Fruit fly (Drosophila melanogaster) whole organism, embryonic: Measurements from ENCODE around the gene Mst98Ca.
A peak's percentile ranks its signal among the peaks of the same experiment; 100 is the strongest.

Experiments
- Ada2b ChIP-seq: fragments of 200-800 bp; sonication (Bioruptor generic); IDR thresholded peaks from 2 replicates; pipeline ENCODE4 v1.3.6; 2022; ENCODE audit warnings: missing biosample characterization, missing genetic modification characterization
- Atf-2 ChIP-seq: fragments of 200-800 bp; sonication (Bioruptor generic); optimal IDR thresholded peaks from 2 replicates; lab custom pipeline; 2016; ENCODE audit warnings: missing biosample characterization, missing genetic modification characterization
- Atf3 ChIP-seq: fragments of 200-800 bp; sonication (Bioruptor generic); optimal IDR thresholded peaks from 3 replicates; lab custom pipeline; 2016; ENCODE audit warnings: missing biosample characterization, missing genetic modification characterization
- Bdp1 ChIP-seq: fragments of 200-800 bp; sonication (Bioruptor generic); optimal IDR thresholded peaks from 3 replicates; lab custom pipeline; 2016; ENCODE audit warnings: missing biosample characterization, missing genetic modification characterization
- Bgb ChIP-seq: fragments of 200-800 bp; sonication (Bioruptor generic); IDR thresholded peaks from 2 replicates; pipeline ENCODE4 v1.3.6; 2022; ENCODE audit warnings: missing biosample characterization, missing genetic modification characterization; ENCODE audit not compliant: partially characterized antibody
- C15 ChIP-seq: fragments of 200-800 bp; sonication (Bioruptor generic); IDR thresholded peaks from 3 replicates; pipeline ENCODE4 v1.3.6; 2022; ENCODE audit warnings: missing biosample characterization, missing genetic modification characterization
- CG10654 ChIP-seq: fragments of 200-800 bp; sonication (Bioruptor generic); optimal IDR thresholded peaks from 2 replicates; lab custom pipeline; 2016; ENCODE audit warnings: missing biosample characterization, missing genetic modification characterization
- CG11093 ChIP-seq: fragments of 200-800 bp; sonication (Bioruptor generic); IDR thresholded peaks from 3 replicates; pipeline ENCODE4 v1.3.6; 2022; ENCODE audit warnings: missing biosample characterization, missing genetic modification characterization
- CG12391 ChIP-seq: fragments of 200-800 bp; sonication (Bioruptor generic); optimal IDR thresholded peaks from 3 replicates; lab custom pipeline; 2018; ENCODE audit warnings: missing biosample characterization, mild to moderate bottlenecking, missing genetic modification characterization, moderate library complexity
- CG12769 ChIP-seq: fragments of 200-800 bp; sonication (Bioruptor generic); optimal IDR thresholded peaks from 2 replicates; lab custom pipeline; 2019; ENCODE audit warnings: missing biosample characterization, mild to moderate bottlenecking, missing genetic modification characterization, moderate library complexity
- CG14965 ChIP-seq: fragments of 200-800 bp; sonication (Bioruptor generic); optimal IDR thresholded peaks from 2 replicates; lab custom pipeline; 2016; ENCODE audit warnings: missing biosample characterization, missing genetic modification characterization, borderline replicate concordance
- CG16779 ChIP-seq: fragments of 200-800 bp; sonication (Bioruptor generic); IDR thresholded peaks from 2 replicates; pipeline ENCODE4 v1.3.6; 2022; ENCODE audit warnings: missing biosample characterization, missing genetic modification characterization
- CG17568 ChIP-seq: fragments of 200-800 bp; sonication (Bioruptor generic); optimal IDR thresholded peaks from 2 replicates; lab custom pipeline; 2018; ENCODE audit warnings: missing biosample characterization, mild to moderate bottlenecking, missing genetic modification characterization, moderate library complexity
- CG2202 ChIP-seq: fragments of 200-800 bp; sonication (Bioruptor generic); optimal IDR thresholded peaks from 2 replicates; lab custom pipeline; 2018; ENCODE audit warnings: missing biosample characterization, mild to moderate bottlenecking, missing genetic modification characterization
- CG3163 ChIP-seq: fragments of 200-800 bp; sonication (Bioruptor generic); optimal IDR thresholded peaks from 3 replicates; lab custom pipeline; 2016; ENCODE audit warnings: missing biosample characterization, missing genetic modification characterization
- CG4707 ChIP-seq: fragments of 200-800 bp; sonication (Bioruptor generic); optimal IDR thresholded peaks from 2 replicates; lab custom pipeline; 2018; ENCODE audit warnings: missing biosample characterization, mild to moderate bottlenecking, missing genetic modification characterization, moderate library complexity
- CG4820 ChIP-seq: fragments of 200-800 bp; sonication (Bioruptor generic); optimal IDR thresholded peaks from 3 replicates; lab custom pipeline; 2016; ENCODE audit warnings: missing biosample characterization, missing genetic modification characterization
- CG5953 ChIP-seq: fragments of 200-800 bp; sonication (Bioruptor generic); IDR thresholded peaks from 2 replicates; pipeline ENCODE4 v1.3.6; 2022; ENCODE audit warnings: missing biosample characterization, missing genetic modification characterization
- CG6654 ChIP-seq: fragments of 200-800 bp; sonication (Bioruptor generic); optimal IDR thresholded peaks from 2 replicates; lab custom pipeline; 2017; ENCODE audit warnings: missing biosample characterization, mild to moderate bottlenecking, missing genetic modification characterization
- CG6813 ChIP-seq: fragments of 200-800 bp; sonication (Bioruptor generic); optimal IDR thresholded peaks from 2 replicates; lab custom pipeline; 2017; ENCODE audit warnings: missing biosample characterization, missing genetic modification characterization, mild to moderate bottlenecking, moderate library complexity, missing genetic modification reagents
- CG7357 ChIP-seq: fragments of 200-800 bp; sonication (Bioruptor generic); IDR thresholded peaks from 3 replicates; pipeline ENCODE4 v1.3.6; 2022; ENCODE audit warnings: missing biosample characterization, missing genetic modification characterization
- CG7786 ChIP-seq: fragments of 200-800 bp; sonication (Bioruptor generic); optimal IDR thresholded peaks from 2 replicates; lab custom pipeline; 2016; ENCODE audit warnings: missing biosample characterization, missing genetic modification characterization
- CG8765 ChIP-seq: fragments of 200-800 bp; sonication (Bioruptor generic); IDR thresholded peaks from 2 replicates; pipeline ENCODE4 v1.3.6; 2022; ENCODE audit warnings: missing biosample characterization, missing genetic modification characterization
- CG9876 ChIP-seq: fragments of 200-800 bp; sonication (Bioruptor generic); optimal IDR thresholded peaks from 2 replicates; lab custom pipeline; 2016; ENCODE audit warnings: missing biosample characterization, missing genetic modification characterization
- Dp ChIP-seq: fragments of 200-800 bp; sonication (Bioruptor generic); optimal IDR thresholded peaks from 2 replicates; lab custom pipeline; 2018; ENCODE audit warnings: missing biosample characterization, mild to moderate bottlenecking, missing genetic modification characterization, moderate library complexity
- E2f2 ChIP-seq: fragments of 200-800 bp; sonication (Bioruptor generic); IDR thresholded peaks from 2 replicates; pipeline ENCODE4 v1.3.6; 2022; ENCODE audit warnings: missing biosample characterization, missing genetic modification characterization
- Gsc ChIP-seq: fragments of 200-800 bp; sonication (Bioruptor generic); IDR thresholded peaks from 2 replicates; pipeline ENCODE4 v1.3.6; 2022; ENCODE audit warnings: missing biosample characterization, missing genetic modification characterization
- Jarid2 ChIP-seq: fragments of 200-800 bp; sonication (Bioruptor generic); optimal IDR thresholded peaks from 3 replicates; lab custom pipeline; 2017; ENCODE audit warnings: mild to moderate bottlenecking, missing biosample characterization, missing genetic modification reagents, missing genetic modification characterization
- Myb ChIP-seq: fragments of 200-800 bp; sonication (Bioruptor generic); optimal IDR thresholded peaks from 2 replicates; lab custom pipeline; 2016; ENCODE audit warnings: missing biosample characterization, missing genetic modification characterization
- NC2α ChIP-seq: fragments of 200-800 bp; sonication (Bioruptor generic); optimal IDR thresholded peaks from 2 replicates; lab custom pipeline; 2016; ENCODE audit warnings: missing biosample characterization, missing genetic modification characterization
- NFAT ChIP-seq: fragments of 200-800 bp; sonication (Bioruptor generic); IDR thresholded peaks from 2 replicates; pipeline ENCODE4 v1.3.6; 2022; ENCODE audit warnings: missing biosample characterization, missing genetic modification characterization
- Nf-YA ChIP-seq: fragments of 200-800 bp; sonication (Bioruptor generic); IDR thresholded peaks from 2 replicates; pipeline ENCODE4 v1.3.6; 2022; ENCODE audit warnings: missing biosample characterization, missing genetic modification characterization
- NfI ChIP-seq: fragments of 200-800 bp; sonication (Bioruptor generic); optimal IDR thresholded peaks from 3 replicates; lab custom pipeline; 2018; ENCODE audit warnings: missing biosample characterization, mild to moderate bottlenecking, missing genetic modification characterization, moderate library complexity
- Sox100B ChIP-seq: fragments of 200-800 bp; sonication (Bioruptor generic); optimal IDR thresholded peaks from 3 replicates; lab custom pipeline; 2018; ENCODE audit warnings: missing biosample characterization, mild to moderate bottlenecking, missing genetic modification characterization
- Stat92E ChIP-seq, 3 experiments: fragments of >200 bp in 2 of 3; fragments of 200-800 bp in 1 of 3; sonication (Bioruptor generic) in 1 of 3; optimal IDR thresholded peaks; 2 replicates each; lab custom pipeline; 2017 to 2019; ENCODE audit warnings: missing biosample characterization in 3 of 3, missing genetic modification characterization in 3 of 3, mild to moderate bottlenecking in 1 of 3, moderate library complexity in 1 of 3
- ara ChIP-seq: fragments of 200-800 bp; sonication (Bioruptor generic); IDR thresholded peaks from 2 replicates; pipeline ENCODE4 v1.3.6; 2022; ENCODE audit warnings: missing biosample characterization, missing genetic modification characterization
- da ChIP-seq: fragments of 200-800 bp; sonication (Bioruptor generic); optimal IDR thresholded peaks from 2 replicates; lab custom pipeline; 2016; ENCODE audit warnings: missing biosample characterization, missing genetic modification characterization
- dan ChIP-seq: fragments of 200-800 bp; sonication (Bioruptor generic); IDR thresholded peaks from 2 replicates; pipeline ENCODE4 v1.3.6; 2022; ENCODE audit warnings: missing biosample characterization, missing genetic modification characterization
- ems ChIP-seq: fragments of 200-800 bp; sonication (Bioruptor generic); optimal IDR thresholded peaks from 3 replicates; lab custom pipeline; 2016; ENCODE audit warnings: missing biosample characterization, missing genetic modification characterization
- eyg ChIP-seq: fragments of 200-800 bp; sonication (Bioruptor generic); optimal IDR thresholded peaks from 3 replicates; lab custom pipeline; 2016; ENCODE audit warnings: missing biosample characterization, missing genetic modification characterization
- gsb-n ChIP-seq: fragments of 200-800 bp; sonication (Bioruptor generic); optimal IDR thresholded peaks from 3 replicates; lab custom pipeline; 2018; ENCODE audit warnings: missing biosample characterization, mild to moderate bottlenecking, missing genetic modification characterization
- knrl ChIP-seq: fragments of 200-800 bp; sonication (Bioruptor generic); IDR thresholded peaks from 3 replicates; pipeline ENCODE4 v1.3.6; 2022; ENCODE audit warnings: missing biosample characterization, missing genetic modification characterization; ENCODE audit not compliant: partially characterized antibody
- oc ChIP-seq: fragments of 200-800 bp; sonication (Bioruptor generic); optimal IDR thresholded peaks from 2 replicates; lab custom pipeline; 2018; ENCODE audit warnings: missing biosample characterization, mild to moderate bottlenecking, missing genetic modification characterization, moderate library complexity
- odd ChIP-seq: fragments of 200-800 bp; sonication (Bioruptor generic); optimal IDR thresholded peaks from 2 replicates; lab custom pipeline; 2017; ENCODE audit warnings: missing biosample characterization, mild to moderate bottlenecking, missing genetic modification characterization
- pb ChIP-seq: fragments of 200-800 bp; sonication (Bioruptor generic); optimal IDR thresholded peaks from 3 replicates; lab custom pipeline; 2016; ENCODE audit warnings: missing biosample characterization, missing genetic modification characterization
- rib ChIP-seq: fragments of 200-800 bp; sonication (Bioruptor generic); IDR thresholded peaks from 2 replicates; pipeline ENCODE4 v1.3.6; 2022; ENCODE audit warnings: missing biosample characterization, missing genetic modification characterization
- run ChIP-seq: fragments of 200-800 bp; sonication (Bioruptor generic); optimal IDR thresholded peaks from 3 replicates; lab custom pipeline; 2018; ENCODE audit warnings: missing biosample characterization, mild to moderate bottlenecking, missing genetic modification characterization
- sisA ChIP-seq: fragments of 200-800 bp; sonication (Bioruptor generic); IDR thresholded peaks from 2 replicates; pipeline ENCODE4 v1.3.6; 2022; ENCODE audit warnings: missing biosample characterization, missing genetic modification characterization
- tll ChIP-seq, 2 experiments: fragments of 200-800 bp in 1 of 2; fragments of >200 bp in 1 of 2; sonication (Bioruptor generic) in 1 of 2; optimal IDR thresholded peaks; 2 replicates each; lab custom pipeline; 2017 to 2019; ENCODE audit warnings: missing biosample characterization in 2 of 2, missing genetic modification characterization in 2 of 2, mild to moderate bottlenecking in 1 of 2, moderate library complexity in 1 of 2
- trh ChIP-seq: fragments of 200-800 bp; sonication (Bioruptor generic); optimal IDR thresholded peaks from 2 replicates; lab custom pipeline; 2016; ENCODE audit warnings: missing biosample characterization, missing genetic modification characterization
- twi ChIP-seq: fragments of 200-800 bp; optimal IDR thresholded peaks from 2 replicates; lab custom pipeline; 2019; ENCODE audit warnings: missing biosample characterization, mild to moderate bottlenecking, missing genetic modification characterization, moderate library complexity
- tx ChIP-seq: fragments of 200-800 bp; sonication (Bioruptor generic); optimal IDR thresholded peaks from 2 replicates; lab custom pipeline; 2016; ENCODE audit warnings: missing biosample characterization, missing genetic modification characterization

Mst98Ca gene

dm6 chr3R:28327132-28327531 is 36.0 kb downstream of the Mst98Ca start (continued):
- TF ChIP-seq Jarid2 (GFP tag; lab: Kevin White, UChicago) (no peak), Bgb (GFP tag; lab: Robert Waterston, UW) (no peak), pb (no peak), NC2α (GFP tag; lab: Kevin White, UChicago) (no peak), CG2202 (tag; lab: Kevin White, UChicago) (no peak), CG10654 (GFP tag; lab: Kevin White, UChicago) (no peak), tx (no peak), NFAT (GFP tag; lab: Robert Waterston, UW) (no peak), tll (GFP tag; optimal IDR thresholded peaks at IDR 0.05; lab: Kevin White, UChicago) (no peak), Ada2b (GFP tag; lab: Robert Waterston, UW) (no peak), CG12769 (no peak), sisA (GFP tag; lab: Robert Waterston, UW) (no peak), Stat92E (GFP tag; optimal IDR thresholded peaks at IDR 0.05; lab: Kevin White, UChicago) (no peak), Bdp1 (GFP tag; lab: Kevin White, UChicago) (no peak), dan (GFP tag; lab: Robert Waterston, UW) (no peak), twi (tag; lab: Kevin White, UChicago) (no peak), da (GFP tag; lab: Kevin White, UChicago) (no peak), CG16779 (no peak), Nf-YA (no peak), rib (GFP tag; lab: Robert Waterston, UW) (no peak), CG3163 (no peak), CG6654 (GFP tag; lab: Kevin White, UChicago) (no peak), CG7357 (no peak), trh (GFP tag; lab: Kevin White, UChicago) (peak; percentile 1), oc (no peak), Gsc (GFP tag; lab: Robert Waterston, UW) (no peak), ara (GFP tag; lab: Robert Waterston, UW) (no peak), Atf3 (GFP tag; lab: Kevin White, UChicago) (peak; percentile 12), CG7786 (peak; percentile 6), Myb (no peak), CG4707 (GFP tag; lab: Kevin White, UChicago) (no peak), Atf-2 (GFP tag; lab: Kevin White, UChicago) (no peak), NfI (GFP tag; lab: Kevin White, UChicago) (peak; percentile 40), CG8765 (GFP tag; lab: Robert Waterston, UW) (no peak), gsb-n (no peak), knrl (no peak), Sox100B (peak; percentile 50), C15 (GFP tag; lab: Robert Waterston, UW) (no peak), ems (no peak), CG12391 (peak; percentile 49), CG14965 (GFP tag; lab: Kevin White, UChicago) (no peak), odd (GFP tag; lab: Kevin White, UChicago) (no peak), Dp (no peak), CG9876 (GFP tag; lab: Kevin White, UChicago) (no peak), eyg (GFP tag; lab: Kevin White, UChicago) (no peak), CG4820 (GFP tag; lab: Kevin White, UChicago) (no peak), CG17568 (GFP tag; lab: Kevin White, UChicago) (peak; percentile 62), CG6813 (GFP tag; lab: Kevin White, UChicago) (no peak), CG5953 (GFP tag; lab: Robert Waterston, UW) (no peak), run (tag; lab: Kevin White, UChicago) (no peak), CG11093 (GFP tag; lab: Robert Waterston, UW) (no peak), E2f2 (GFP tag; lab: Robert Waterston, UW) (no peak)
